Worm (Caenorhabditis elegans): ENCODE measurements around the gene F52H2.3.

Gene F52H2.3

ce11 chrX:2549322-2549721 is 8.5 kb upstream of the F52H2.3 start:
- TF ChIP-seq snpc-3.4 (tag; optimal IDR thresholded peaks at IDR 0.05) (peak; percentile 34), lin-54 (GFP tag; optimal IDR thresholded peaks at IDR 0.05) (peak; percentile 42), hsf-1 (GFP tag; IDR thresholded peaks at IDR 0.05) (no peak), ccch-3 (GFP tag; optimal IDR thresholded peaks at IDR 0.05) (peak; percentile 37), athp-1 (tag; optimal IDR thresholded peaks at IDR 0.05) (no peak), madf-3 (GFP tag; IDR thresholded peaks at IDR 0.05) (0 out of 2 replicates have a peak, but pooled peaks have one; percentile 49), him-1 (tag; optimal IDR thresholded peaks at IDR 0.05) (peak; percentile 86), F57A8.1 (GFP tag; optimal IDR thresholded peaks at IDR 0.05) (peak; percentile 59), let-526 (GFP tag; IDR thresholded peaks at IDR 0.05) (0 out of 2 replicates have a peak, but pooled peaks have one; percentile 32), aptf-3 (GFP tag; IDR thresholded peaks at IDR 0.05) (peak; percentile 43; the same call in 1 of the 2 replicates), die-1 (tag; optimal IDR thresholded peaks at IDR 0.05) (peak; percentile 88), nfya-1 (tag; optimal IDR thresholded peaks at IDR 0.05; ENCODE audit: borderline replicate concordance, insufficient read depth) (no peak), zim-3 (tag; optimal IDR thresholded peaks at IDR 0.05) (peak; percentile 72), hmg-20 (GFP tag; IDR thresholded peaks at IDR 0.05) (peak; percentile 69; the same call in 1 of the 2 replicates), F37B4.10 (GFP tag; IDR thresholded peaks at IDR 0.05) (0 out of 2 replicates have a peak, but pooled peaks have one; percentile 82), cebp-2 (GFP tag; IDR thresholded peaks at IDR 0.05) (no peak), Y53G8AR.9 (GFP tag; conservative IDR thresholded peaks at IDR 0.05) (no peak), tbx-9 (tag; optimal IDR thresholded peaks at IDR 0.05; ENCODE audit: borderline replicate concordance) (no peak), lir-1 (GFP tag; conservative IDR thresholded peaks at IDR 0.05) (no peak), sea-2 (GFP tag; IDR thresholded peaks at IDR 0.05) (0 out of 2 replicates have a peak, but pooled peaks have one; percentile 53), lsy-27 (tag; optimal IDR thresholded peaks at IDR 0.05; ENCODE audit: borderline replicate concordance, insufficient read depth) (peak; percentile 74), nhr-27 (tag; optimal IDR thresholded peaks at IDR 0.05) (no peak), egl-18 (GFP tag; IDR thresholded peaks at IDR 0.05) (0 out of 2 replicates have a peak, but pooled peaks have one; percentile 5), lin-40 (tag; optimal IDR thresholded peaks at IDR 0.05) (peak; percentile 81), F23B12.7 (tag; optimal IDR thresholded peaks at IDR 0.05; ENCODE audit: insufficient read depth) (peak; percentile 85), nhr-80 (tag; optimal IDR thresholded peaks at IDR 0.05) (peak; percentile 35), fkh-3 (tag; optimal IDR thresholded peaks at IDR 0.05) (peak; percentile 51), dpl-1 (GFP tag; optimal IDR thresholded peaks at IDR 0.05) (no peak), rpc-1 (optimal IDR thresholded peaks at IDR 0.05) (peak; percentile 81), rpc-1 (tag; optimal IDR thresholded peaks at IDR 0.05) (peak; percentile 88), cebp-1 (GFP tag; IDR thresholded peaks at IDR 0.05) (peak; percentile 58), cebp-1 (tag; optimal IDR thresholded peaks at IDR 0.05) (peak; percentile 76), ztf-25 (GFP tag; IDR thresholded peaks at IDR 0.05) (peak; percentile 91), aptf-2 (GFP tag; conservative IDR thresholded peaks at IDR 0.05) (no peak), hlh-26 (GFP tag; conservative IDR thresholded peaks at IDR 0.05) (no peak), repo-1 (tag; optimal IDR thresholded peaks at IDR 0.05) (peak; percentile 75), C17E4.6 (GFP tag; IDR thresholded peaks at IDR 0.05) (no peak), C06A6.2 (GFP tag; conservative IDR thresholded peaks at IDR 0.05) (no peak), atf-7 (tag; optimal IDR thresholded peaks at IDR 0.05) (peak; percentile 55), ekl-4 (GFP tag; IDR thresholded peaks at IDR 0.05) (peak; percentile 30; the same call in 1 of the 2 replicates), ztf-26 (tag; optimal IDR thresholded peaks at IDR 0.05) (peak; percentile 36), somi-1 (GFP tag; optimal IDR thresholded peaks at IDR 0.05) (peak; percentile 29), lsl-1 (GFP tag; optimal IDR thresholded peaks at IDR 0.05) (peak; percentile 2), tbp1 (GFP tag; optimal IDR thresholded peaks at IDR 0.05) (peak; percentile 94), unc-130 (GFP tag; optimal IDR thresholded peaks at IDR 0.05) (no peak), T26A5.8 (tag; optimal IDR thresholded peaks at IDR 0.05) (no peak), dox-1 (GFP tag; IDR thresholded peaks at IDR 0.05) (peak; percentile 78), nhr-120 (GFP tag; IDR thresholded peaks at IDR 0.05) (no peak), Y67H2A.10 (GFP tag; conservative IDR thresholded peaks at IDR 0.05) (no peak)
